Worm (Caenorhabditis elegans) whole organism, early embryonic: ENCODE measurements around the gene C18D11.9.

Experiments
- B0310.2 ChIP-seq: sonication (generic microtip); optimal IDR thresholded peaks from 2 replicates; lab custom pipeline; 2016; ENCODE audit warnings: mild to moderate bottlenecking, missing genetic modification characterization, missing compliant biosample characterization
- F13C5.2 ChIP-seq: sonication (generic microtip); optimal IDR thresholded peaks from 2 replicates; lab custom pipeline; 2017; ENCODE audit warnings: mild to moderate bottlenecking, missing genetic modification characterization, inconsistent platforms, missing compliant biosample characterization
- ama-1 ChIP-seq: fragments of 150-350 bp; optimal IDR thresholded peaks from 2 replicates; lab custom pipeline; 2014
- ets-7 ChIP-seq: sonication (generic microtip); optimal IDR thresholded peaks from 2 replicates; lab custom pipeline; 2016; ENCODE audit warnings: missing genotype, missing genetic modification characterization, missing compliant biosample characterization
- flt-1 ChIP-seq: fragments of 200-800 bp; sonication (Bioruptor generic); IDR thresholded peaks from 2 replicates; pipeline ENCODE4 v1.3.6; 2022; ENCODE audit warnings: missing genetic modification characterization, missing compliant biosample characterization
- pes-1 ChIP-seq: fragments of 200-800 bp; sonication (Bioruptor generic); IDR thresholded peaks from 2 replicates; pipeline ENCODE4 v1.3.6; 2022; ENCODE audit warnings: missing genetic modification reagents, missing genetic modification characterization, missing compliant biosample characterization

DNA sequence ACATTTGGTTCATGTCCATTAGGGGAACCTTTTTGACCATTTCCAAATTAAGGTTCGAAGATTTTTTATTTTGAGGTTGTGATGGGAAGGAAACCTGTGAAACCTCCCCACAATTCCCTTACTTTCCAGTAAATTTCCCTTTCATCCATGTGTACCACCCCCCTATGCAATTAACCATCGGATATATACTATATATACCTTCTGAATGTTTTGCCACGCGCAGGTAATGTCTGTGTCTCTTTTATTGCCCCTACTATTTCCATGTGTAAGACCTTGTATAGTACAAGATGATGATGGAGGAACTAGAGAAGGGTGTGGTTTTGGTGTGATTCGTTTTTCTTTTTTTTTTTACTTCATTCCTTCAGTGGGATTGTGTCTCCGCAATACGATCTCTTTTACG, 5.7 kb downstream of the C18D11.9 start:
- no peak for TF ChIP-seq ama-1 (lab: Kevin White, UChicago)
- no peak for TF ChIP-seq flt-1 (GFP tag; lab: Robert Waterston, UW)
- TF ChIP-seq ets-7 (tag; lab: Kevin White, UChicago) = no peak
- no peak for TF ChIP-seq pes-1 (GFP tag; lab: Robert Waterston, UW)
- TF ChIP-seq F13C5.2 (tag; lab: Kevin White, UChicago) = no peak
- no peak for TF ChIP-seq B0310.2
